Worm (Caenorhabditis elegans) whole organism, midembryonic: ENCODE data around the gene frpr-7.

ENCODE experiments used
- T22C8.4 ChIP-seq: fragments of 200-800 bp; sonication (Bioruptor generic); IDR thresholded peaks from 2 replicates; pipeline ENCODE4 v1.3.6; 2022; ENCODE audit warnings: missing genetic modification characterization, missing compliant biosample characterization
- cog-1 ChIP-seq: sonication (generic microtip); optimal IDR thresholded peaks from 2 replicates; lab custom pipeline; 2016; ENCODE audit warnings: missing genetic modification characterization, missing compliant biosample characterization
- flt-1 ChIP-seq: fragments of 200-800 bp; sonication (Bioruptor generic); IDR thresholded peaks from 2 replicates; pipeline ENCODE4 v1.3.6; 2022; ENCODE audit warnings: missing genetic modification characterization, missing compliant biosample characterization
- klf-2 ChIP-seq: fragments of 200-800 bp; sonication (Bioruptor generic); conservative IDR thresholded peaks from 2 replicates; pipeline ENCODE4 v1.3.6; 2022; ENCODE audit warnings: missing genetic modification reagents, missing genetic modification characterization, missing compliant biosample characterization
- med-1 ChIP-seq: sonication (generic microtip); optimal IDR thresholded peaks from 2 replicates; lab custom pipeline; 2017; ENCODE audit warnings: missing genetic modification characterization, mild to moderate bottlenecking, missing compliant biosample characterization, antibody characterized with exemption, missing genetic modification reagents; ENCODE audit not compliant: insufficient read depth
- ref-1 ChIP-seq: fragments of 200-800 bp; sonication (Bioruptor generic); conservative IDR thresholded peaks from 2 replicates; pipeline ENCODE4 v1.3.6; 2022; ENCODE audit warnings: missing genetic modification reagents, missing genetic modification characterization, missing compliant biosample characterization
- tab-1 ChIP-seq: fragments of 200-800 bp; sonication (Bioruptor generic); IDR thresholded peaks from 2 replicates; pipeline ENCODE4 v1.3.6; 2022; ENCODE audit warnings: missing genetic modification characterization, missing compliant biosample characterization
- ztf-23 ChIP-seq: fragments of 200-800 bp; sonication (Bioruptor generic); IDR thresholded peaks from 2 replicates; pipeline ENCODE4 v1.3.6; 2022; ENCODE audit warnings: missing genetic modification reagents, missing genetic modification characterization, missing compliant biosample characterization
- ztf-29 ChIP-seq: fragments of 200-800 bp; sonication (Bioruptor generic); IDR thresholded peaks from 2 replicates; pipeline ENCODE4 v1.3.6; 2022; ENCODE audit warnings: missing genetic modification reagents, missing genetic modification characterization, missing compliant biosample characterization

frpr-7 gene

DNA sequence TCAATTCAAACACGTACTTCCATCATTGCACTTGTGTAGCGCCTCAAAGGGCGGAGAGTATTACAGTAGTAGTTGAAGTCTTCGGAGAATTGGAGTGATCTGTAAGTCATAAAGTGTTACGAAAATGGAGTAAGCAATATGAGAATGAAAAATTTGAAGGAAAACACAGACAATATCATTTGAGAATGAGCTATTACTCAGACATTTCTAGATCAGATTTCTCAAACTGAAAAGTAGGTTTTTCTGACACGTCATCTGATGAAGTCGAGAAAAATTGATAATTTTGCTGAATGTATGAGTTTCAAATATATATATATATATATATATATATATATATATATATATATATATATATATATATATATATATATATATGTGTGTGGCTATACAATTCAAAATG is at the start of gene frpr-7:
TSS of gene frpr-7 (minus strand) at position 101 of the 400 bp plus-strand sequence.
- no peak for TF ChIP-seq ztf-23
- no peak for TF ChIP-seq cog-1 (tag; lab: Kevin White, UChicago)
- no peak for TF ChIP-seq ref-1 (GFP tag; lab: Robert Waterston, UW)
- no peak for TF ChIP-seq T22C8.4 (GFP tag; lab: Robert Waterston, UW)
- TF ChIP-seq klf-2 (GFP tag; lab: Robert Waterston, UW) = no peak
- no peak for TF ChIP-seq ztf-29
- no peak for TF ChIP-seq tab-1 (GFP tag; lab: Robert Waterston, UW)

DNA sequence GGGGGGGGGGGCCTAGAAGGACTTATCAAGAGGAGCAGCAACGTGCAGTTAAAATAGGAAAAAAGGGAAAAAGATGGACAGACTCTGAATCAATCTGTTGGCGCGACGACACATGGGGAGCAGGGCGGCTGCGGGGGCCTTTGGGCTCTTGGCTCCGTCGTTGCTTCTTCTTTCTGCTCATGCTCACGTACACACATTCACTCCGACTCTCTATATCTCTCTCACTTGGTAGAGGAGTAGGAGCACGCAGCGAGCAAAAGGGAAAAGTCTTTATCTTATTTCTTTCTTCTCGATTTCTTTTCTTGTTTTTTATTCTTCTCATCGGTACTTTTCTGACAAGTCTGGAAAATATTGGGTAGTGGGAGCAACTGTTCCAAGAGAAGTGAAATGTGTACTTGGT is 48.7 kb upstream of the frpr-7 start:
- TF ChIP-seq ztf-23 (no peak), ref-1 (GFP tag; lab: Robert Waterston, UW) (no peak), flt-1 (GFP tag; lab: Robert Waterston, UW) (0 out of 2 replicates have a peak, but pooled peaks have one; percentile 11), klf-2 (GFP tag; lab: Robert Waterston, UW) (no peak)

ce11 chrX:17627923-17628322 is 48.2 kb upstream of the frpr-7 start:
- TF ChIP-seq flt-1 (GFP tag; lab: Robert Waterston, UW) (no peak), ref-1 (GFP tag; lab: Robert Waterston, UW) (no peak), T22C8.4 (GFP tag; lab: Robert Waterston, UW) (no peak), ztf-29 (no peak), med-1 (GFP tag; lab: Kevin White, UChicago) (no peak), klf-2 (GFP tag; lab: Robert Waterston, UW) (no peak), cog-1 (tag; lab: Kevin White, UChicago) (no peak), ztf-23 (no peak), tab-1 (GFP tag; lab: Robert Waterston, UW) (no peak)

- TF ChIP-seq med-1 (GFP tag; lab: Kevin White, UChicago) = no peak
- TF ChIP-seq T22C8.4 (GFP tag; lab: Robert Waterston, UW) = no peak
- no peak for TF ChIP-seq ref-1 (GFP tag; lab: Robert Waterston, UW)
- no peak for TF ChIP-seq ztf-23
- TF ChIP-seq tab-1 (GFP tag; lab: Robert Waterston, UW) = no peak
Measured at ce11 chrX:17627382-17627781, 47.7 kb upstream of the frpr-7 start.

DNA sequence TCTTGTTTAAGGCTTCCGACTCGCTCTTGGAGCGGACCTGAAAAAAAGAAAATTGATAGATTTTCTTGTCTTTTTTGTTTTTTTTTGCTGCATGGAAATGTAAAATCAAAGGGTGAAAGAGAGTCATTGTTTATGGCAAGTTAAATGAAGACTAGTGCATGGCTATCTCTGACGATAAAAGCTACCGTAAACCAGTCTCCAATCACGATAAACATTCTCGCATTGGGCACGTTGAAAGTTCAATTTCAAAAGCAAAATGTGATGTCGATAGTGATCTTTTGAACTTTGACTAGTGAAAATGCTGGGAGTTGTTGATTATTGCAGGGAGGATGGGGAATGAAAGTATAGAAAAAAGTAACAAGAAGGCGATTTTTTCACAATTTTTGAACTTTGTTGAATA is 46.9 kb upstream of the frpr-7 start:
- no peak for TF ChIP-seq cog-1 (tag; lab: Kevin White, UChicago)
- TF ChIP-seq flt-1 (GFP tag; lab: Robert Waterston, UW) = no peak
- no peak for TF ChIP-seq ztf-23

DNA sequence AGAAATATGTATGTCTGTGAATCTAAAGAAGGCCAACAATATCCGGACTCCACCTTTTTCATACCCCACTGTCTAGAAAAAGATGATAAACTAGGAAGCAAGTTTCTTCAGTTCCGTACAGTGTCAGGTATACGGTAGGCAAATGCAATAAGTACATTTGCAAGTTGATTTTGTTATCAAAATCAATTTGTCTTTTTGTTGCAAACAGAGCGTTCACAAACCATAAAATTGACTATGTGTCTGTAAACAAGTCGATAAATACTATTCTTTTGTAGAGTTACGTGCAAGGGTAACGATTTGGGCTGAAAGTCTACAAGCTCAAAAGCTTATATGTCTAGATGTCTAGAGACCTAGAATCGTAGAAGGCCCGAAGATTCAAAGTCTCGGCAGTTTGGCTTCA is 46.0 kb upstream of the frpr-7 start:
- TF ChIP-seq ztf-23 (no peak), ref-1 (GFP tag; lab: Robert Waterston, UW) (no peak), cog-1 (tag; lab: Kevin White, UChicago) (no peak), ztf-29 (no peak), flt-1 (GFP tag; lab: Robert Waterston, UW) (no peak), klf-2 (GFP tag; lab: Robert Waterston, UW) (no peak), med-1 (GFP tag; lab: Kevin White, UChicago) (no peak), T22C8.4 (GFP tag; lab: Robert Waterston, UW) (no peak), tab-1 (GFP tag; lab: Robert Waterston, UW) (no peak)

ce11 chrX:17625245-17625644 is 45.6 kb upstream of the frpr-7 start:
- TF ChIP-seq tab-1 (GFP tag; lab: Robert Waterston, UW) = no peak
- TF ChIP-seq ref-1 (GFP tag; lab: Robert Waterston, UW) = no peak
- no peak for TF ChIP-seq med-1 (GFP tag; lab: Kevin White, UChicago)
- no peak for TF ChIP-seq flt-1 (GFP tag; lab: Robert Waterston, UW)

ce11 chrX:17614245-17614644 is 34.6 kb upstream of the frpr-7 start, which contains the start of gene ncs-7:
Gene ncs-7, plus strand, starts transcription at chrX:17614545.
- TF ChIP-seq med-1 (GFP tag; lab: Kevin White, UChicago) = no peak
- no peak for TF ChIP-seq ztf-29
- no peak for TF ChIP-seq tab-1 (GFP tag; lab: Robert Waterston, UW)
- no peak for TF ChIP-seq cog-1 (tag; lab: Kevin White, UChicago)
- TF ChIP-seq T22C8.4 (GFP tag; lab: Robert Waterston, UW) = no peak
- no peak for TF ChIP-seq flt-1 (GFP tag; lab: Robert Waterston, UW)
- no peak for TF ChIP-seq klf-2 (GFP tag; lab: Robert Waterston, UW)
- no peak for TF ChIP-seq ref-1 (GFP tag; lab: Robert Waterston, UW)
- TF ChIP-seq ztf-23 = no peak

- TF ChIP-seq ztf-29 = no peak
- TF ChIP-seq med-1 (GFP tag; lab: Kevin White, UChicago) = no peak
- no peak for TF ChIP-seq tab-1 (GFP tag; lab: Robert Waterston, UW)
- no peak for TF ChIP-seq klf-2 (GFP tag; lab: Robert Waterston, UW)
- no peak for TF ChIP-seq ref-1 (GFP tag; lab: Robert Waterston, UW)
- no peak for TF ChIP-seq cog-1 (tag; lab: Kevin White, UChicago)
- TF ChIP-seq T22C8.4 (GFP tag; lab: Robert Waterston, UW) = no peak
Measured at ce11 chrX:17613024-17613423, 33.3 kb upstream of the frpr-7 start.

- TF ChIP-seq ztf-23 = 0 out of 2 replicates have a peak, but pooled peaks have one; percentile 29
- 0 out of 2 replicates have a peak, but pooled peaks have one; percentile 72 for TF ChIP-seq tab-1 (GFP tag; lab: Robert Waterston, UW)
- peak; percentile 78 for TF ChIP-seq flt-1 (GFP tag; lab: Robert Waterston, UW)
- TF ChIP-seq ref-1 (GFP tag; lab: Robert Waterston, UW) = peak; percentile 52; the same call in 1 of the 2 replicates
- TF ChIP-seq T22C8.4 (GFP tag; lab: Robert Waterston, UW) = peak; percentile 45; the same call in 1 of the 2 replicates
- TF ChIP-seq cog-1 (tag; lab: Kevin White, UChicago) = no peak
- no peak for TF ChIP-seq med-1 (GFP tag; lab: Kevin White, UChicago)
- TF ChIP-seq klf-2 (GFP tag; lab: Robert Waterston, UW) = no peak
Measured at ce11 chrX:17611180-17611579, 31.5 kb upstream of the frpr-7 start.
